Worm (Caenorhabditis elegans) whole organism, early embryonic: ENCODE data around the gene Y25C1A.13.

Experiments
- ama-1 ChIP-seq: fragments of 150-350 bp; optimal IDR thresholded peaks from 2 replicates; lab custom pipeline; 2014
- hmbx-1 ChIP-seq: sonication (generic microtip); optimal IDR thresholded peaks from 2 replicates; lab custom pipeline; 2016; ENCODE audit warnings: mild to moderate bottlenecking, missing genetic modification characterization, missing compliant biosample characterization
- pes-1 ChIP-seq: fragments of 200-800 bp; sonication (Bioruptor generic); IDR thresholded peaks from 2 replicates; pipeline ENCODE4 v1.3.6; 2022; ENCODE audit warnings: missing genetic modification reagents, missing genetic modification characterization, missing compliant biosample characterization
- tbx-37 ChIP-seq: fragments of 200-800 bp; sonication (Bioruptor generic); conservative IDR thresholded peaks from 2 replicates; pipeline ENCODE4 v1.3.6; 2022; ENCODE audit warnings: missing genetic modification reagents, missing genetic modification characterization, missing compliant biosample characterization

ce11 chrII:3135293-3135692, 24.2 kb upstream of the Y25C1A.13 start:
- no peak for TF ChIP-seq pes-1
- no peak for TF ChIP-seq hmbx-1
- TF ChIP-seq ama-1: no peak
- no peak for TF ChIP-seq tbx-37
